Fruit fly (Drosophila melanogaster) S2 (cell line): ENCODE data around the gene CG1812.

Experiments used
- CG8478 ChIP-seq: fragments of >200 bp; optimal IDR thresholded peaks from 2 replicates; lab custom pipeline; 2018
- CTCF ChIP-seq, 2 experiments: fragments of >200 bp; optimal IDR thresholded peaks; 2 replicates each; lab custom pipeline; 2018

Gene CG1812

DNA sequence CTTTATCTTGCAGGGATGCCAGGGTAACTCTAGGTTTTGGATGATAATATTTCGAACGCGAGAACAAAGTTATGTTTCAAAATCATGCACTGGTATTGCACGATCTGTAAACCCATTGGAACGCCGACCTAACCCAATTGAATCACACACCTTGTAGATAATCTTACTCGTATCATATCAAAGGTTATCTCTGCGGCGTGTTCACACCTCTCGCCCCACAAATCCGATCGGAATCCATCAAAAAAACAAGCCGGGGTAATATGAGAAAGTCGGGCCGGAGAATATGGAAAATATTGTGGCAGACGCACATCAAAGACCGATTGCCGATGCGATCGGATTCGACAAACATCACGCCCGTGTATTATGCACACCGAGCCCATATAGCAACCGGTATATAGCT is 16.2 kb upstream of the CG1812 start:
- TF ChIP-seq CG8478, result no peak
- TF ChIP-seq CTCF (optimal IDR thresholded peaks at IDR 0.05; lab: Kevin White, UChicago), result no peak

DNA sequence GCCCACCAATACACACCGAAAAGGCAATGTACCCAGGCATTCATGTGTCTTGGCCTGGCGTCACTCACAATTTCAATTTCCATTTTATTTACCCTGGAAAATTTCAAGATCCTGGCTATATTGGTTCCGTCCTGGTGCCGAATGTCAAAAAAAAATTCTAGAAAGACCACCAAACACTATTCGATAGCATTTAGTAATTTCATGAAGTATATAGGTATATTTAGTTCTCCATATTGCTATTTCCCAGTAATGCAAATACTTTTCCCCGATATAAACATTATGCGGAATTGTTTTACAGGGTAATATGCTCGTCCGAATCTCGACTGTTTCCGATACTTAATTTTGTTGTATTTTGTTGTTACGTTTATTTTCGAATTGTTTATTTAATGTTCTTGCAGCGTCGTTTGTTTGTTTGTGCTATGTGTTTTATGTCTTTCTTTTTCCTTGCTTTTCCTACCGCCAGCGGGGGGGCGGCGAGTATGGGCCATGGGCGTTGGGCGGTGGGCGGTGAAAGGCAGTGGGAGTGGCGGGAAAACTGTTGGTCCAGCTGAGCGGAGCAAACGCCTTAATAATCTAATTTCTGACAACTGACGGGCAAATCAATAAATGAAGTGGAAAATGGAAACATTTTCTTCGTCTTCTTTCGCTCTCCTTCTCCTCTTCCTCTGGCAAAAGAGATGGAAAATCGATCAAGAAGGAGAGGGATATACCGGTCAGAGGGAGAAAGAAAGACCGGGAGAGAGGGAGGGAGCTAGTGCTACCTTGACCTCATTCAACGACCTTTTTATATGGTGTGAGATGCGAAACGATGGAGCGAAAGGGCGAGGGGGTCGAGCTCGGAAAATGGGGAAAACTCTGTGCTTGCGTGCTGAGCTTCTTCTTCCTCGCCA is 15.3 kb upstream of the CG1812 start:
- TF ChIP-seq CG8478 (no peak), CTCF (optimal IDR thresholded peaks at IDR 0.05; lab: Kevin White, UChicago) (no peak)

DNA sequence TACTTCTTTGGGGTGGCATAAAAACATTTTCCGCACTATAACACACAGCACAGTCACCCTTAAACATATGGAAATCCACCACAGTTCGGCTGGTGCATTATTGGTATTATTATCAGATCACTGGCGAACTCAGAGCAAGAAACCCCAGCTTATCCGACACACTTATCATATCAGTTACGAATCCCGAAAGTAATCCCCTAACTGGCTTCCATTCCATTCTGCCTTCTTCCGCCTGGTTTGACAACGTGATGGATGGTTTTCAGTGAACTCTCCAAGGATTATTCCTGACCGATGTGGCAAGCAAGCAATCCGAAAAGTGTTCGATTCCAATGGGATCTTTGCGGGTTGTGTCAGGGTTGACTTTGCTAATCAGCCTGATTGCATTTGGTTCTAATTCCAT is 12.4 kb upstream of the CG1812 start:
- no peak for TF ChIP-seq CTCF (optimal IDR thresholded peaks at IDR 0.05; lab: Kevin White, UChicago)
- no peak for TF ChIP-seq CG8478

DNA sequence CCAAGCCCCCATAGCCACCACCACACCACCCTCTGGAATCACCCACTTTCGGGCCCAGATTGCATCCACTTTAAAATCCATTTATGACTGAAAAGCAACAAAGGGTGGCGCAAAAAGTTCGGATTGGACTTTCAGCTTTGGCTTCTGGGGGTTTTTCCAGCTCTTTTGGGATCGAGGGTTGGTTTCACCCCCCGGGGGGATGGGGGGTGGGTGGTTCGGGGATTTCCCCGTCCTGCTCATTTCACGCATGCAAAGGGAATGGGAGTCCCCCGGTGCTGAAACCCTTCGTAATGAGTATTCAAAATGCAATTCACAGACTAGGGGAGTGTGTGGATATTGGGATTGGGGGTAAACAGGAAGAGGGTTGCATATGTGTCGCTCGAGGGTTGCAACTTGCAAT is 11.5 kb upstream of the CG1812 start:
- no peak for TF ChIP-seq CTCF (optimal IDR thresholded peaks at IDR 0.05; lab: Kevin White, UChicago)

DNA sequence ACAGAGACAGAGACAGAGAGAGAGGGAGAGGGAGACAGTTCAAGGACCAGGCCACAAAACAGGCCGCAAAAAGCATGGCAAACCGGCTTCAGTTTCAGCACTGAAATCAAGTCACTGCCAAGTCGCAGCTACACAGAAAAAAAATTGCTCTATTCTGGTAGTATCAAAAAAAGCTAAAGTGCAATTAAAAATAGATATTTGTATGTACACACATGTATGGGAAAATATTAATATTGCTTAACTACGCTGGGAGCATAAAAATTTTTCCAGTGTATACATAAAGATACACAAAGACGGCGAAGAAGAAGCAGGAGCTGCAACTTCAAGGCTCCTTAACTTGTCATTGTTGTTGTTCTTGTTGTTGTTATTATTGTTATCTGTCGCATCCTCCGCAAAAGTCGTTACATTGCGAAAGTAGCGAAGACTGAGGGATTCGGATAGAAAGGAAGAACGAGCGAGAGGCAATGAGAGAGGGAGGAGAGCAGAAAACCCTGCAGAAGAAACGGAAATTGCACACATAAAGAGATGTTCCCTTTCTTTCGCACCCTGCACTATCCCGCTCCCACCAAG is 10.2 kb upstream of the CG1812 start:
- TF ChIP-seq CG8478 (no peak), CTCF (optimal IDR thresholded peaks at IDR 0.05; lab: Kevin White, UChicago) (no peak)

DNA sequence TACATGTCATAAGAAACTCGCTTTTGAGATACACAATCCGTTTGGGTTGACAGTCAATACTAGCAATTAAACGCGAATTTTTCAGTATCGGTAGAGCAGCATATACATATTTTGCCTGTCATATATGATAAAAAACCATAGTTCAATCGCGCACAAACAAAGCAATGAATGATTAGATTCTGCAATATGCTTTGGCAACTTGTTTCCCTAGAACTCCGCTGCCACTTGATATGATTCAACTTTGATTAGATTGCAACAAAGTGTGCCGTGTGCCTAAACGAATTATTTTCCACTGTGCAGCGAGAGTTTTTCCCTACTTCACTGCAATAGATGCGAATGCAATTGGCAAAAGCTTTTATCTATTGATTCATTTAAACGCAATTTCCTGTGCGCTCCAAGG is 9.7 kb upstream of the CG1812 start:
- TF ChIP-seq CTCF (optimal IDR thresholded peaks at IDR 0.05; lab: Kevin White, UChicago) (no peak), CG8478 (no peak)

DNA sequence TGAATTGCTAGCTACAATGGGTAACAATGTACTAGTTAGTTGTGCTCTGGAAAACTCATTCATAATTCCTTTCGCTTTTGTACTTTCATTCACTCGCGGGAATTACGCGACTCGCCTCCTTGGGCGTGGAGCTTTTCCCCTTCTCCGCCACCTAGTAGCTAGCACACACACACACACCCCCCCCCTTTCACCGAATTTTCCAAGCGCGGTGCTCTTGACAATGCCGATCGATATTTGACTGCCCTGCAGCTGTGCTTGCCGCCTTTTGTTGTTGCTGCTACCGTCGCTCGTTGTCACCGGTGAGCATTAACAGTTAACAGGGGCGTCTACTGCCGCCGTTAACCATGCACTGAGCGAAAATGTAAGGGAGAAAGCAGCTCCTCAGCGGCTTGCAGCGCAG is 9.1 kb upstream of the CG1812 start:
- TF ChIP-seq CTCF (optimal IDR thresholded peaks at IDR 0.05; lab: Kevin White, UChicago) (no peak), CG8478 (no peak)

DNA sequence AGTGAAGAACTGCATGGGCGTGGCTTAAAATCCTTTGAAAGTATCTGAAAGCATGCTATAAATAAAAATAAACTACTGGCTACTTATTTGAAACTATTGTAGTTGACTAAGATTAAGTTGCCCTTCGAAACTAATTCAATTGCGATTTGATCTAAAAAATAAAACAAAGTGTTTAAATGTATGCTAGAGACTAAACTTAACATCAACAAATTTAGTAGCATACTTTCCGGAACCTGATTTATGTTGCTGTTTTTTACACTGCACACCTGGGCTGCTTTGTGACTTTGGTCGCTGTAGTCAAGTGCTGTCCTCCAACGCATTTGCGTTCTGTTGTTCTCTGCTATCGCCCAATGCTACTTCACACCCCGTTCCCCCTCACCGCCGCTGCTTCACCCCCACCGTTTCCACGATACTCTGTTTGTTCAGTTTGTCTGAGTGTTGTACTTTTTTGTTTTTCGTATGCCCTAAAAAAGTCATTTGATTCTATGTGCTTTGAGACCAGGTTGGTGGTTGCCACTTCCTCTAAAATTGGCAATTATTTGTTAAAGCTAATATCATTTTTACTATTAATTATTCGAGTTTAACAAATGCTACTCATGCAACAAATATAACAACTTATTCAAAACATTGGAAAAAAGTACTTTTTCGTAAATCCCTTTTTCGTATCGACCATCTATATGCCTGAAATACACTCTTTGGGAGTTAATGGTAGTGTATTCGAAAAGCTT is 8.4 kb upstream of the CG1812 start:
- TF ChIP-seq CG8478 (no peak), CTCF (optimal IDR thresholded peaks at IDR 0.05; lab: Kevin White, UChicago) (no peak)

DNA sequence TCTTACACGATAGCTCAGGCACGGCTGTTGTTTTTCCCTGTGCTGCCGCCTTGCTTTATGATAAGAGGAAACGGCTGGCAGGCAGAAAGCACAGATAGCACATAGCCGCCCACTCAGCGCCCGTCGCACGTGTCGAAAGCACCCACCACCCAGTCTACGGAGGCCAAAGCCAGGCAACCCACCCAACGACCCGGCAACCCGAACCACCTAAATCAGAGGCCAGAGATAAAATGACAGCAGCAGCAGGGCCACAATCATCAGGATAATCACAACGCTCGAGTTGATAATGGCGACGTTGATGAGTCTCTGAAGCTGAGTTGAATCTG is 7.9 kb upstream of the CG1812 start:
- no peak for TF ChIP-seq CG8478
- TF ChIP-seq CTCF (optimal IDR thresholded peaks at IDR 0.05; lab: Kevin White, UChicago), result no peak

DNA sequence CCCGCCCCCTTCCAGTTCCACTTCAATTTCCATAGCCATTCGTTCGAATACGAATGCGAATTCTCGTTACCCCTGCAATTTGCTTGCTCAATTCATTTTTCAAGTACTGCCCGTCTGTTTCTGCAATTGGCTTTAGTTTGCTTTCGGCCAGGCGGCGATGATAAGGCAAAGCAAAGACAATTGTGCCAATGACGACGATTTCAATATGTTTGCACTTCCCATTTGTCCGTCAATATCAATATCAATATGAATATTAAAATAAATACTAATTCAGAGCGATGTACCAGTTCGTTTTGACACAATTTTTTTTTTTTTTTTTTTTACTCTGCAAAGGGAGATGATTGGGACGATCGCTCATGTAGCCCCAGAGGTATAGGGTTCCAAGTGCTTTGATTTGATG is 5.4 kb upstream of the CG1812 start:
- TF ChIP-seq CTCF (optimal IDR thresholded peaks at IDR 0.05; lab: Kevin White, UChicago), result no peak
- no peak for TF ChIP-seq CG8478

DNA sequence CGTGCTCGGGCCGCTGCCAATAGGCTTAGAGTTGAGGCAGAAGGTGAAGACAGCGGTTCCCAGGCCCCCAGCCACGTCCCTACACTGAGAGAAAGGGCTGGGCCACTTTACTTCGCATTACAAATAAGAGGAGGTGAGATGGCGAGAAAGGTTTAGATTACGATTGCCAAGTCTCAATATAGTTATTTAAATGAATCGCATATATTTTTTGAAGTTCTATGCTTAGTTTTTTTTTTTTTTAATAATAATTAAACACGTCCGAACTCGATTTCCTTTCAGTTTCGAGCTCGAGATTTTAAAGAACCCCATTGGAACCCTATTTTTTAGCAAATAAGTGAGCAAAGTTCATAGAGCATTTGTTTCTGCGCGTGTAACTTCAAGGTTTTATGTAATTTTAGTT is 3.6 kb upstream of the CG1812 start:
- no peak for TF ChIP-seq CG8478
- TF ChIP-seq CTCF (optimal IDR thresholded peaks at IDR 0.05; lab: Kevin White, UChicago), result no peak

DNA sequence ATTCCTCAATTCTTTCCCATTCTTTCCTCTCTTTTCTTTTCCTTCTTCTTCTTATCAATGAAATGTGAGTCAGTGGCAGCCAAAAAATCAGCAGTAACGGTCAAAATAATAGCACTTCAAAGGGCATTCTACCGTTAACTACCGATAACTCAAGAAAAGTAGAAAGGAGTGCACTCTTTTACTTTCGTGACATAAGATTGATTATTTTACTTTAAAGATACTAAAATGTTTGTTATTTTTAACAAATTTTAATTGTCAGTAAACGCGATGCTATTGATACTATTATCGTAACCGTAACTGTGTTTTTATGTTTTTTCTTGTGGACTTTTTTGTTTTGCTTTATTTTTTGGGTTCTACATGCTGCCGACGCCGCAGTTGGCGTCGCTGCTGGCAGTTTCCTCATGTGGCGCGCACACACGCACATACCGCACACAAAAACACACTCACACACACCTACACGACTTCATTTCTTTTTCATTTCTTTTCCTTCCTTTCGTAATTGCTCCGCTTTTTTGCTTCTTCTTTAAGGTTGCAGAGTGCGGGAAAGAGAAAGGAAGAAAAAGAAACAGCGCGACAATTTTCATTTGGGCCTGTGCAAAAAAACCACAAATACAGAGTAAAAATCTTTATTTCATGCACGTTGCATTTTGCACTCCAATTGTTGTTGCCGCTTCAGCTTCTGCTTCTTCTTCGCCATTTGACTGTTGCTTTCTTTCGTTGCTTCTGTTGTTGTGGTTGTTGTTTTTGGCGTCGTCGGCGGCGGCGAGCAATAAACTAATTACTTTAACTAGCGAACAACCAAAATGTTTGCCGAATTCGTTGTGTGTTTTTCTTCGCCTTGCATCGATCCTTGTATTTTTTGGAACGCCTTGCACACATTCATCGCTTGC is 1.6 kb upstream of the CG1812 start:
- no peak for TF ChIP-seq CG8478
- TF ChIP-seq CTCF (optimal IDR thresholded peaks at IDR 0.05; lab: Kevin White, UChicago), result no peak

DNA sequence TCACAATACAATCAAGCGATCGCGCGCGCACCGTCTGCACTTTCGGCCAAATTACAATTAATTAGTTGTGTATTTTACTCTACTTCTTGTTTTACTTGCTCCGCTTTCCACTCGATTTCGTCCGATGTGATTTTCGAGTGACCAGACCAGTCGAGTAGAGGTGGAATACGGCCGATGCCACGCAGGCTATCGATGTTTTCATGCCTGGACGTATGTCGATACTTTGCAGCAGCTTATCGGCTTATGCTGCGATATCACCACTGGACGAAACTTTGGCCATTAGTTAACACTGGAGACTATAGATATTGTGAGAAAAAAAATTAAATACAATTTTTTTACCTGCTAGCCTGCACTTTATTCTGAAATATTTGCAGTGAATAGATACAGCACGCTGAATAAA is 804 bp upstream of the CG1812 start, which contains the start of gene RhoGAP19D:
TSS of gene RhoGAP19D (minus strand) at position 155 of the 400 bp plus-strand sequence.
- peak in 1 of 2 experiments; percentile 44 for TF ChIP-seq CTCF (optimal IDR thresholded peaks at IDR 0.05; lab: Kevin White, UChicago)
- no peak for TF ChIP-seq CG8478

DNA sequence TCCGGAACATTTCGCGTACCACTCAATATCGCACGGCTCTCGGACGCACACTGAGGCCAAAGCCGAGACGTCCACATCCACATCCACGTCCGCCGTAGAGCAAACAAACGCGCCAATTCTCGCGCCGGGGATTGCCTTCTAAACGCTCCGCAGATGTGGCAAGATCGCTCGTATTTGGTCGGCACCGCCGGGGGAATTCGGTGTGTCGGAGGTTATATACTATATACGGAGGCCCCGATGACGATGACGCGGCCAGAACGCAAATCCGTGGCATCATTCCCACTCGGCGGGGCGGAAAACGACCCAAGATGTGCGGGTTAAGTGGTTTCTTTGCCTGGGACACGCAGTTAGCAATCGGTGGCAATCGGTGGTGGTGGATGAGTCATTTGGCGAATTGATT is 6.9 kb downstream of the CG1812 start:
- TF ChIP-seq CTCF (optimal IDR thresholded peaks at IDR 0.05; lab: Kevin White, UChicago) (no peak), CG8478 (no peak)

DNA sequence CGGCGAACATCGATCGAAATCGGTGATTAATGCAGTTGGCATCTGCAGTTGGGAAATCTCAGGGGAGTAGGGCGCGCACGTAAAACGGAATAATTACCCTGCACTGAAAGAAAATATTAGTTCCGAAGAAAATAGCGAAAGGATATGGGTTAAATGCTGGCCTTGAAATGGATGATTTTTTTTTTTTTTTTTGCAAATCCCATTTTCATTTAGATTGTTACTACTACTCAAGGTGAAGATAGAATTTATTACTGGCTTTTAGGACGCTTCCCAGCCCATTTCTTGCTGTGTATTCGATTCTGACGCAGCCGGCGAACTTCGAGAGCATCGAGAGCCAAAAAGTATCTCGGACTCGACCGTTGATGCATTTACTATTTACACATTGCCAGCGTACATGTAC is 7.7 kb downstream of the CG1812 start:
- TF ChIP-seq CG8478 (no peak), CTCF (optimal IDR thresholded peaks at IDR 0.05; lab: Kevin White, UChicago) (no peak)
